Worm (Caenorhabditis elegans): ENCODE measurements around the gene snf-3.

Gene snf-3

ce11 chrII:1141720-1142574 lies 50.1 kb downstream of the snf-3 start:
- no peak for TF ChIP-seq flt-1 (GFP tag; IDR thresholded peaks at IDR 0.05)
- no peak for TF ChIP-seq tbx-37 (GFP tag; conservative IDR thresholded peaks at IDR 0.05)
- TF ChIP-seq hmg-4 (GFP tag; optimal IDR thresholded peaks at IDR 0.05): no peak
- TF ChIP-seq ama-1 (optimal IDR thresholded peaks at IDR 0.05): no peak
- no peak for TF ChIP-seq tbx-11 (GFP tag; IDR thresholded peaks at IDR 0.05)
- TF ChIP-seq ets-7 (tag; optimal IDR thresholded peaks at IDR 0.05): no peak
- TF ChIP-seq hmbx-1 (tag; optimal IDR thresholded peaks at IDR 0.05): no peak
- no peak for TF ChIP-seq ceh-13 (GFP tag; optimal IDR thresholded peaks at IDR 0.05)
- no peak for TF ChIP-seq aly-1 (tag; optimal IDR thresholded peaks at IDR 0.05)
- TF ChIP-seq F13C5.2 (tag; optimal IDR thresholded peaks at IDR 0.05): no peak
- no peak for TF ChIP-seq pes-1 (GFP tag; IDR thresholded peaks at IDR 0.05)
- no peak for TF ChIP-seq B0310.2 (tag; optimal IDR thresholded peaks at IDR 0.05)
- TF ChIP-seq tra-4 (tag; optimal IDR thresholded peaks at IDR 0.05): no peak
- no peak for TF ChIP-seq ceh-36 (tag; optimal IDR thresholded peaks at IDR 0.05)
- TF ChIP-seq scrt-1 (GFP tag; IDR thresholded peaks at IDR 0.05): no peak
- TF ChIP-seq hnd-1 (tag; optimal IDR thresholded peaks at IDR 0.05): no peak

ce11 chrII:1143173-1143738 lies 51.5 kb downstream of the snf-3 start:
- TF ChIP-seq flt-1 (GFP tag; IDR thresholded peaks at IDR 0.05) (no peak), ceh-36 (tag; optimal IDR thresholded peaks at IDR 0.05) (no peak)
